Worm (Caenorhabditis elegans): Measurements from ENCODE around the gene rps-2.

The rps-2 gene

ce11 chrIV:7881726-7882125 lies 44.5 kb downstream of the rps-2 start, which contains the start of gene atic-1:
Gene atic-1, plus strand, starts transcription at chrIV:7882026.
- TF ChIP-seq Y48G9A.11 (GFP tag; IDR thresholded peaks at IDR 0.05) (no peak), T26A8.4 (GFP tag; IDR thresholded peaks at IDR 0.05) (no peak), jun-1 (tag; optimal IDR thresholded peaks at IDR 0.05) (no peak), Y5F2A.4 (GFP tag; optimal IDR thresholded peaks at IDR 0.05) (no peak), ztf-7 (tag; optimal IDR thresholded peaks at IDR 0.05) (no peak), rbr-2 (tag; optimal IDR thresholded peaks at IDR 0.05) (no peak), F49E8.2 (tag; optimal IDR thresholded peaks at IDR 0.05; ENCODE audit: borderline replicate concordance) (no peak), nhr-76 (tag; optimal IDR thresholded peaks at IDR 0.05) (no peak), tag-97 (GFP tag; IDR thresholded peaks at IDR 0.05) (no peak), spr-3 (GFP tag; optimal IDR thresholded peaks at IDR 0.05) (no peak), fkh-10 (GFP tag; optimal IDR thresholded peaks at IDR 0.05) (no peak), attf-4 (tag; optimal IDR thresholded peaks at IDR 0.05) (no peak), lin-15B (tag; optimal IDR thresholded peaks at IDR 0.05) (no peak), aha-1 (tag) (no peak), zip-2 (tag; optimal IDR thresholded peaks at IDR 0.05) (no peak), pha-4 (GFP tag; IDR thresholded peaks at IDR 0.05) (no peak), pha-4 (tag; optimal IDR thresholded peaks at IDR 0.05) (no peak)

- TF ChIP-seq aha-1 (tag) (peak; percentile 18), F10B5.3 (tag; optimal IDR thresholded peaks at IDR 0.05) (no peak), ZK337.2 (GFP tag; IDR thresholded peaks at IDR 0.05) (no peak), hlh-11 (tag; optimal IDR thresholded peaks at IDR 0.05) (no peak), pha-4 (GFP tag; IDR thresholded peaks at IDR 0.05) (no peak), pha-4 (tag; optimal IDR thresholded peaks at IDR 0.05) (no peak), dve-1 (tag; optimal IDR thresholded peaks at IDR 0.05; ENCODE audit: insufficient read depth) (peak; percentile 44), nhr-28 (tag; optimal IDR thresholded peaks at IDR 0.05) (peak; percentile 14), pqm-1 (tag; optimal IDR thresholded peaks at IDR 0.05) (peak; percentile 49), madf-5 (GFP tag; IDR thresholded peaks at IDR 0.05) (no peak), php-3 (GFP tag; IDR thresholded peaks at IDR 0.05) (peak; percentile 67), mxl-3 (GFP tag; optimal IDR thresholded peaks at IDR 0.05) (no peak), daf-16 (GFP tag; optimal IDR thresholded peaks at IDR 0.05) (no peak), daf-16 (tag; optimal IDR thresholded peaks at IDR 0.05) (peak; percentile 44), jun-1 (tag; optimal IDR thresholded peaks at IDR 0.05) (no peak), snpc-4 (tag; optimal IDR thresholded peaks at IDR 0.05) (no peak), nhr-77 (tag; optimal IDR thresholded peaks at IDR 0.05) (peak; percentile 6), zfp-2 (tag; optimal IDR thresholded peaks at IDR 0.05) (no peak), nhr-111 (GFP tag; optimal IDR thresholded peaks at IDR 0.05) (no peak)
Observed at ce11 chrIV:7881166-7881565, 45.0 kb downstream of the rps-2 start.

- TF ChIP-seq zfp-3 (GFP tag; conservative IDR thresholded peaks at IDR 0.05) (no peak), F44E2.7 (GFP tag; IDR thresholded peaks at IDR 0.05) (no peak), aha-1 (tag) (no peak), ZK546.5 (tag; optimal IDR thresholded peaks at IDR 0.05) (no peak), lin-1 (GFP tag; IDR thresholded peaks at IDR 0.05) (no peak), jun-1 (tag; optimal IDR thresholded peaks at IDR 0.05) (no peak), snpc-1.2 (GFP tag; IDR thresholded peaks at IDR 0.05) (no peak), Y5F2A.4 (GFP tag; optimal IDR thresholded peaks at IDR 0.05) (no peak), skn-1 (tag; optimal IDR thresholded peaks at IDR 0.05) (no peak), rbr-2 (tag; optimal IDR thresholded peaks at IDR 0.05) (no peak), ztf-11 (tag; optimal IDR thresholded peaks at IDR 0.05) (no peak), pha-4 (GFP tag; IDR thresholded peaks at IDR 0.05) (no peak), pha-4 (tag; optimal IDR thresholded peaks at IDR 0.05) (no peak), fos-1 (tag; optimal IDR thresholded peaks at IDR 0.05) (no peak), F10B5.3 (tag; optimal IDR thresholded peaks at IDR 0.05) (no peak), snpc-4 (tag; optimal IDR thresholded peaks at IDR 0.05) (no peak), F49E8.2 (tag; optimal IDR thresholded peaks at IDR 0.05; ENCODE audit: borderline replicate concordance) (no peak), egl-43 (GFP tag; IDR thresholded peaks at IDR 0.05) (no peak)
Observed at ce11 chrIV:7879017-7879416, 47.2 kb downstream of the rps-2 start, which contains the start of gene srt-73. Gene srt-73, plus strand, starts transcription at chrIV:7879317.
